Fruit fly (Drosophila melanogaster) whole organism, embryonic: ENCODE data around the gene CG42795.

Source experiments
- Bdp1 ChIP-seq: fragments of 200-800 bp; sonication (Bioruptor generic); optimal IDR thresholded peaks from 3 replicates; lab custom pipeline; 2016; ENCODE audit warnings: missing biosample characterization, missing genetic modification characterization
- Blimp-1 ChIP-seq: fragments of 200-800 bp; sonication (Bioruptor generic); optimal IDR thresholded peaks from 3 replicates; lab custom pipeline; 2018; ENCODE audit warnings: missing biosample characterization, missing genetic modification characterization, mild to moderate bottlenecking, moderate library complexity, missing genetic modification reagents
- CG10431 ChIP-seq: fragments of 200-800 bp; sonication (Bioruptor generic); optimal IDR thresholded peaks from 3 replicates; lab custom pipeline; 2018; ENCODE audit warnings: missing biosample characterization, mild to moderate bottlenecking, missing genetic modification characterization
- CG11085 ChIP-seq: fragments of 200-800 bp; sonication (Bioruptor generic); IDR thresholded peaks from 2 replicates; pipeline ENCODE4 v1.3.6; 2022; ENCODE audit warnings: missing biosample characterization, missing genetic modification characterization
- CG11247 ChIP-seq: fragments of 200-800 bp; sonication (Bioruptor generic); IDR thresholded peaks from 2 replicates; pipeline ENCODE4 v1.3.6; 2022; ENCODE audit warnings: missing biosample characterization, missing genetic modification characterization
- CG14441 ChIP-seq: fragments of 200-800 bp; sonication (Bioruptor generic); IDR thresholded peaks from 2 replicates; pipeline ENCODE4 v1.3.6; 2022; ENCODE audit warnings: missing biosample characterization, missing genetic modification characterization
- CG15696 ChIP-seq: fragments of 200-800 bp; sonication (Bioruptor generic); optimal IDR thresholded peaks from 2 replicates; lab custom pipeline; 2019; ENCODE audit warnings: missing biosample characterization, mild to moderate bottlenecking, missing genetic modification characterization, moderate library complexity
- CG16863 ChIP-seq: fragments of 200-800 bp; sonication (Bioruptor generic); optimal IDR thresholded peaks from 3 replicates; lab custom pipeline; 2016; ENCODE audit warnings: missing biosample characterization, missing genetic modification characterization
- CG17359 ChIP-seq: fragments of 200-800 bp; sonication (Bioruptor generic); optimal IDR thresholded peaks from 3 replicates; lab custom pipeline; 2018; ENCODE audit warnings: missing biosample characterization, mild to moderate bottlenecking, missing genetic modification characterization, moderate library complexity
- CG2120 ChIP-seq: fragments of 200-800 bp; sonication (Bioruptor generic); optimal IDR thresholded peaks from 3 replicates; lab custom pipeline; 2016; ENCODE audit warnings: missing biosample characterization, missing genetic modification characterization
- CG32532 ChIP-seq: fragments of 200-800 bp; sonication (Bioruptor generic); IDR thresholded peaks from 2 replicates; pipeline ENCODE4 v1.3.6; 2022; ENCODE audit warnings: missing biosample characterization, missing genetic modification characterization
- CG32772 ChIP-seq: fragments of 200-800 bp; sonication (Bioruptor generic); IDR thresholded peaks from 2 replicates; pipeline ENCODE4 v1.3.6; 2022; ENCODE audit warnings: missing biosample characterization, missing genetic modification characterization
- CG34224 ChIP-seq: fragments of 200-800 bp; sonication (Bioruptor generic); IDR thresholded peaks from 3 replicates; pipeline ENCODE4 v1.3.6; 2022; ENCODE audit warnings: missing biosample characterization, missing genetic modification characterization; ENCODE audit not compliant: partially characterized antibody
- CG34376 ChIP-seq: fragments of 200-800 bp; sonication (Bioruptor generic); optimal IDR thresholded peaks from 2 replicates; lab custom pipeline; 2018; ENCODE audit warnings: missing biosample characterization, mild to moderate bottlenecking, missing genetic modification characterization
- CG3838 ChIP-seq: fragments of 200-800 bp; sonication (Bioruptor generic); optimal IDR thresholded peaks from 3 replicates; lab custom pipeline; 2016; ENCODE audit warnings: missing biosample characterization, missing genetic modification characterization
- CG5180 ChIP-seq: fragments of 200-800 bp; sonication (Bioruptor generic); optimal IDR thresholded peaks from 3 replicates; lab custom pipeline; 2017; ENCODE audit warnings: missing biosample characterization, missing genetic modification characterization, mild to moderate bottlenecking, moderate library complexity, missing genetic modification reagents
- CG5245 ChIP-seq: fragments of 200-800 bp; sonication (Bioruptor generic); optimal IDR thresholded peaks from 3 replicates; lab custom pipeline; 2016; ENCODE audit warnings: missing biosample characterization, missing genetic modification characterization
- CG7357 ChIP-seq: fragments of 200-800 bp; sonication (Bioruptor generic); IDR thresholded peaks from 3 replicates; pipeline ENCODE4 v1.3.6; 2022; ENCODE audit warnings: missing biosample characterization, missing genetic modification characterization
- CG7786 ChIP-seq: fragments of 200-800 bp; sonication (Bioruptor generic); optimal IDR thresholded peaks from 2 replicates; lab custom pipeline; 2016; ENCODE audit warnings: missing biosample characterization, missing genetic modification characterization
- CG7928 ChIP-seq: fragments of 200-800 bp; sonication (Bioruptor generic); optimal IDR thresholded peaks from 2 replicates; lab custom pipeline; 2017; ENCODE audit warnings: missing biosample characterization, mild to moderate bottlenecking, missing genetic modification characterization
- CG9817 ChIP-seq: fragments of 200-800 bp; sonication (Bioruptor generic); optimal IDR thresholded peaks from 2 replicates; lab custom pipeline; 2018; ENCODE audit warnings: missing biosample characterization, mild to moderate bottlenecking, missing genetic modification characterization, moderate library complexity
- Chrac-16 ChIP-seq: fragments of 200-800 bp; sonication (Bioruptor generic); optimal IDR thresholded peaks from 3 replicates; lab custom pipeline; 2016; ENCODE audit warnings: missing biosample characterization, missing genetic modification characterization
- CkIIα-i1 ChIP-seq: fragments of 200-800 bp; sonication (Bioruptor generic); IDR thresholded peaks from 2 replicates; pipeline ENCODE4 v1.3.6; 2022; ENCODE audit warnings: missing biosample characterization, missing genetic modification characterization
- CrebB ChIP-seq: fragments of 200-800 bp; sonication (Bioruptor generic); optimal IDR thresholded peaks from 3 replicates; lab custom pipeline; 2018; ENCODE audit warnings: missing biosample characterization, mild to moderate bottlenecking, missing genetic modification characterization
- D19B ChIP-seq: fragments of 200-800 bp; sonication (Bioruptor generic); optimal IDR thresholded peaks from 2 replicates; lab custom pipeline; 2017; ENCODE audit warnings: missing biosample characterization, mild to moderate bottlenecking, missing genetic modification characterization
- Dip3 ChIP-seq: fragments of 200-800 bp; sonication (Bioruptor generic); optimal IDR thresholded peaks from 3 replicates; lab custom pipeline; 2016; ENCODE audit warnings: missing biosample characterization, missing genetic modification characterization
- ERR ChIP-seq: fragments of 200-800 bp; sonication (Bioruptor generic); optimal IDR thresholded peaks from 2 replicates; lab custom pipeline; 2016; ENCODE audit warnings: missing biosample characterization, missing genetic modification characterization
- HHEX ChIP-seq: fragments of 200-800 bp; sonication (Bioruptor generic); optimal IDR thresholded peaks from 3 replicates; lab custom pipeline; 2017; ENCODE audit warnings: missing biosample characterization, mild to moderate bottlenecking, missing genetic modification characterization, missing genetic modification reagents
- Hey ChIP-seq: fragments of 200-800 bp; sonication (Bioruptor generic); optimal IDR thresholded peaks from 3 replicates; lab custom pipeline; 2018; ENCODE audit warnings: missing biosample characterization, mild to moderate bottlenecking, missing genetic modification characterization
- Kr ChIP-seq: fragments of 200-800 bp; sonication (Bioruptor generic); optimal IDR thresholded peaks from 2 replicates; lab custom pipeline; 2017; ENCODE audit warnings: missing biosample characterization, mild to moderate bottlenecking, missing genetic modification characterization
- Lim3 ChIP-seq: fragments of 200-800 bp; sonication (Bioruptor generic); IDR thresholded peaks from 2 replicates; pipeline ENCODE4 v1.3.6; 2022; ENCODE audit warnings: missing biosample characterization, missing genetic modification characterization
- Nf-YC ChIP-seq: fragments of 200-800 bp; optimal IDR thresholded peaks from 3 replicates; lab custom pipeline; 2019; ENCODE audit warnings: missing biosample characterization, mild to moderate bottlenecking, missing genetic modification characterization, moderate library complexity
- Six4 ChIP-seq: fragments of 200-800 bp; sonication (Bioruptor generic); optimal IDR thresholded peaks from 2 replicates; lab custom pipeline; 2016; ENCODE audit warnings: missing biosample characterization, missing genetic modification characterization
- Sry-δ ChIP-seq: fragments of 200-800 bp; sonication (Bioruptor generic); optimal IDR thresholded peaks from 2 replicates; lab custom pipeline; 2016; ENCODE audit warnings: missing biosample characterization, missing genetic modification characterization
- Taf1 ChIP-seq: fragments of 200-800 bp; sonication (Bioruptor generic); IDR thresholded peaks from 2 replicates; pipeline ENCODE4 v1.3.6; 2022; ENCODE audit warnings: missing biosample characterization, missing genetic modification characterization
- Xbp1 ChIP-seq: fragments of 200-800 bp; sonication (Bioruptor generic); optimal IDR thresholded peaks from 3 replicates; lab custom pipeline; 2016; ENCODE audit warnings: missing biosample characterization, mild to moderate bottlenecking, missing genetic modification characterization
- ap ChIP-seq: fragments of 200-800 bp; sonication (Bioruptor generic); IDR thresholded peaks from 2 replicates; pipeline ENCODE4 v1.3.6; 2022; ENCODE audit warnings: missing biosample characterization, missing genetic modification characterization
- ase ChIP-seq: fragments of 200-800 bp; sonication (Bioruptor generic); IDR thresholded peaks from 3 replicates; pipeline ENCODE4 v1.3.6; 2022; ENCODE audit warnings: missing biosample characterization, missing genetic modification characterization
- caup ChIP-seq: fragments of 200-800 bp; sonication (Bioruptor generic); optimal IDR thresholded peaks from 3 replicates; lab custom pipeline; 2017; ENCODE audit warnings: missing biosample characterization, mild to moderate bottlenecking, missing genetic modification characterization, moderate library complexity; ENCODE audit not compliant: severe bottlenecking
- gce ChIP-seq: fragments of 200-800 bp; sonication (Bioruptor generic); IDR thresholded peaks from 3 replicates; pipeline ENCODE4 v1.3.6; 2022; ENCODE audit warnings: missing biosample characterization, missing genetic modification characterization
- her ChIP-seq: fragments of 200-800 bp; sonication (Bioruptor generic); optimal IDR thresholded peaks from 2 replicates; lab custom pipeline; 2016; ENCODE audit warnings: missing biosample characterization, missing genetic modification characterization
- hth ChIP-seq: fragments of >200 bp; optimal IDR thresholded peaks from 2 replicates; lab custom pipeline; 2017; ENCODE audit warnings: inconsistent platforms
- jing ChIP-seq: fragments of 200-800 bp; sonication (Bioruptor generic); optimal IDR thresholded peaks from 2 replicates; lab custom pipeline; 2018; ENCODE audit warnings: missing biosample characterization, mild to moderate bottlenecking, missing genetic modification characterization
- knrl ChIP-seq: fragments of 200-800 bp; sonication (Bioruptor generic); IDR thresholded peaks from 3 replicates; pipeline ENCODE4 v1.3.6; 2022; ENCODE audit warnings: missing biosample characterization, missing genetic modification characterization; ENCODE audit not compliant: partially characterized antibody
- lilli ChIP-seq: fragments of 200-800 bp; sonication (Bioruptor generic); optimal IDR thresholded peaks from 3 replicates; lab custom pipeline; 2016; ENCODE audit warnings: missing biosample characterization, missing genetic modification characterization
- lola ChIP-seq, 3 experiments: fragments of >200 bp in 2 of 3; fragments of 200-800 bp in 1 of 3; sonication (Bioruptor generic) in 1 of 3; optimal IDR thresholded peaks; 2 replicates each; lab custom pipeline; 2017 to 2019; ENCODE audit warnings: missing biosample characterization in 3 of 3, missing genetic modification characterization in 3 of 3, mild to moderate bottlenecking in 1 of 3, moderate library complexity in 1 of 3
- org-1 ChIP-seq: fragments of 200-800 bp; sonication (Bioruptor generic); optimal IDR thresholded peaks from 2 replicates; lab custom pipeline; 2017; ENCODE audit warnings: missing biosample characterization, missing genetic modification characterization
- pb ChIP-seq: fragments of 200-800 bp; sonication (Bioruptor generic); optimal IDR thresholded peaks from 3 replicates; lab custom pipeline; 2016; ENCODE audit warnings: missing biosample characterization, missing genetic modification characterization
- sim ChIP-seq: fragments of 200-800 bp; sonication (Bioruptor generic); IDR thresholded peaks from 2 replicates; pipeline ENCODE4 v1.3.6; 2022; ENCODE audit warnings: missing biosample characterization, missing genetic modification characterization
- sr ChIP-seq: fragments of 200-800 bp; sonication (Bioruptor generic); IDR thresholded peaks from 3 replicates; pipeline ENCODE4 v1.3.6; 2022; ENCODE audit warnings: missing biosample characterization, missing genetic modification characterization
- ssp ChIP-seq: fragments of 200-800 bp; sonication (Bioruptor generic); IDR thresholded peaks from 2 replicates; pipeline ENCODE4 v1.3.6; 2022; ENCODE audit warnings: missing biosample characterization, missing genetic modification characterization
- z ChIP-seq: fragments of 200-800 bp; sonication (Bioruptor generic); IDR thresholded peaks from 3 replicates; pipeline ENCODE4 v1.3.6; 2022; ENCODE audit warnings: missing biosample characterization, missing genetic modification characterization

Gene CG42795

DNA sequence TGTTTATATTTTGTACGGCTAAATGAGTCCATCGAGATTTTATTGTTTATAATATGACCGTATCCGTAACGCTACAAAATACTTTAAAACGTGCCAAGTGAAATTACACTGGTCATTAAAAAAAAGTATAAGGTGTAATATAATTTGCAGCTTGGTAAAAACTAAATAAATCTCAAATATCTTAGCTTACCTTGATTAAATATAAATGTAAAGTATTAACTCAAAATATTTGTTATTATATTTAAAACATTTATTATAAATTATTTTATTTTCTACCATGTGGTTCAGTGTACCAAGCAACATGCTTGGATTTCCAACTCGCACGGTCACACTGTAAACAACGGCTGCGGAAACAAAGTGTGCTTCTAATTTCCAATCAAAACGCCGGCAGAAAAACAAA lies 36.3 kb downstream of the CG42795 start, which contains the start of the genes Sirt6 and pont (continued):
- TF ChIP-seq lilli (GFP tag; lab: Kevin White, UChicago) (peak; percentile 83), hth (no peak), Kr (GFP tag; lab: Kevin White, UChicago) (no peak), ase (GFP tag; lab: Robert Waterston, UW) (no peak), Nf-YC (tag; lab: Kevin White, UChicago) (peak; percentile 84), CG15696 (tag; lab: Kevin White, UChicago) (peak; percentile 94), Bdp1 (GFP tag; lab: Kevin White, UChicago) (peak; percentile 33), CG7928 (peak; percentile 54), sim (GFP tag; lab: Robert Waterston, UW) (no peak), Blimp-1 (GFP tag; lab: Kevin White, UChicago) (peak; percentile 95), CG3838 (GFP tag; lab: Kevin White, UChicago) (peak; percentile 58), Lim3 (GFP tag; lab: Robert Waterston, UW) (no peak), CG5180 (peak; percentile 66), Xbp1 (peak; percentile 95), D19B (peak; percentile 83), CG34376 (GFP tag; lab: Kevin White, UChicago) (peak; percentile 76), sr (GFP tag; lab: Robert Waterston, UW) (no peak), CG7357 (GFP tag; lab: Robert Waterston, UW) (peak; percentile 91), CG16863 (GFP tag; lab: Kevin White, UChicago) (peak; percentile 8), CG32772 (no peak), CkIIα-i1 (GFP tag; lab: Robert Waterston, UW) (no peak), jing (GFP tag; lab: Kevin White, UChicago) (peak; percentile 66), ssp (no peak), Sry-δ (GFP tag; lab: Kevin White, UChicago) (peak; percentile 11), CG5245 (GFP tag; lab: Kevin White, UChicago) (peak; percentile 84), ERR (peak; percentile 5), CG9817 (tag; lab: Kevin White, UChicago) (peak; percentile 94), knrl (GFP tag; lab: Robert Waterston, UW) (no peak), org-1 (GFP tag; lab: Kevin White, UChicago) (peak; percentile 88), CG11247 (no peak), Hey (no peak), Chrac-16 (GFP tag; lab: Kevin White, UChicago) (peak; percentile 92), her (GFP tag; lab: Kevin White, UChicago) (no peak), Taf1 (GFP tag; lab: Robert Waterston, UW) (no peak), z (GFP tag; lab: Robert Waterston, UW) (no peak), CG7786 (GFP tag; lab: Kevin White, UChicago) (peak; percentile 59), CG11085 (no peak), CG2120 (GFP tag; lab: Kevin White, UChicago) (peak; percentile 86), CG17359 (peak; percentile 96), Six4 (GFP tag; lab: Kevin White, UChicago) (peak; percentile 92), pb (GFP tag; lab: Kevin White, UChicago) (no peak), CG34224 (GFP tag; lab: Robert Waterston, UW) (no peak), Dip3 (GFP tag; lab: Kevin White, UChicago) (peak; percentile 59), CG14441 (GFP tag; lab: Robert Waterston, UW) (no peak), CG10431 (GFP tag; lab: Kevin White, UChicago) (peak; percentile 64), HHEX (GFP tag; lab: Kevin White, UChicago) (peak; percentile 92), CrebB (peak; percentile 87), gce (GFP tag; lab: Robert Waterston, UW) (no peak), caup (peak; percentile 91), lola (GFP tag; optimal IDR thresholded peaks at IDR 0.05; lab: Kevin White, UChicago) (peak in 1 of 3 experiments; percentile 96), CG32532 (GFP tag; lab: Robert Waterston, UW) (no peak), ap (GFP tag; lab: Robert Waterston, UW) (no peak)
